Worm (Caenorhabditis elegans) whole organism, early embryonic: ENCODE measurements around the gene C32D5.10.

ENCODE experiments used
- B0310.2 ChIP-seq: sonication (generic microtip); optimal IDR thresholded peaks from 2 replicates; lab custom pipeline; 2016; ENCODE audit warnings: mild to moderate bottlenecking, missing genetic modification characterization, missing compliant biosample characterization
- F13C5.2 ChIP-seq: sonication (generic microtip); optimal IDR thresholded peaks from 2 replicates; lab custom pipeline; 2017; ENCODE audit warnings: mild to moderate bottlenecking, missing genetic modification characterization, inconsistent platforms, missing compliant biosample characterization
- aly-1 ChIP-seq: sonication (generic microtip); optimal IDR thresholded peaks from 2 replicates; lab custom pipeline; 2016; ENCODE audit warnings: missing genetic modification characterization, missing compliant biosample characterization
- ama-1 ChIP-seq: fragments of 150-350 bp; optimal IDR thresholded peaks from 2 replicates; lab custom pipeline; 2014
- ceh-13 ChIP-seq: fragments of 200-800 bp; sonication (Bioruptor generic); optimal IDR thresholded peaks from 2 replicates; lab custom pipeline; 2018; ENCODE audit warnings: mild to moderate bottlenecking, missing genetic modification characterization, missing compliant biosample characterization
- ceh-36 ChIP-seq: sonication (generic microtip); optimal IDR thresholded peaks from 2 replicates; lab custom pipeline; 2016; ENCODE audit warnings: missing genetic modification characterization, inconsistent platforms, missing compliant biosample characterization
- ets-7 ChIP-seq: sonication (generic microtip); optimal IDR thresholded peaks from 2 replicates; lab custom pipeline; 2016; ENCODE audit warnings: missing genotype, missing genetic modification characterization, missing compliant biosample characterization
- flt-1 ChIP-seq: fragments of 200-800 bp; sonication (Bioruptor generic); IDR thresholded peaks from 2 replicates; pipeline ENCODE4 v1.3.6; 2022; ENCODE audit warnings: missing genetic modification characterization, missing compliant biosample characterization
- hmbx-1 ChIP-seq: sonication (generic microtip); optimal IDR thresholded peaks from 2 replicates; lab custom pipeline; 2016; ENCODE audit warnings: mild to moderate bottlenecking, missing genetic modification characterization, missing compliant biosample characterization
- hmg-4 ChIP-seq: fragments of 200-800 bp; sonication (Bioruptor generic); optimal IDR thresholded peaks from 2 replicates; lab custom pipeline; 2018; ENCODE audit warnings: mild to moderate bottlenecking, missing genetic modification characterization, missing compliant biosample characterization
- hnd-1 ChIP-seq: sonication (generic microtip); optimal IDR thresholded peaks from 2 replicates; lab custom pipeline; 2016; ENCODE audit warnings: missing genetic modification characterization, missing compliant biosample characterization
- pes-1 ChIP-seq: fragments of 200-800 bp; sonication (Bioruptor generic); IDR thresholded peaks from 2 replicates; pipeline ENCODE4 v1.3.6; 2022; ENCODE audit warnings: missing genetic modification reagents, missing genetic modification characterization, missing compliant biosample characterization
- scrt-1 ChIP-seq: fragments of 200-800 bp; sonication (Bioruptor generic); IDR thresholded peaks from 2 replicates; pipeline ENCODE4 v1.3.6; 2022; ENCODE audit warnings: missing genetic modification characterization, missing compliant biosample characterization
- sea-1 ChIP-seq: fragments of 200-800 bp; sonication (Bioruptor generic); conservative IDR thresholded peaks from 2 replicates; pipeline ENCODE4 v1.3.6; 2022; ENCODE audit warnings: missing genetic modification characterization, missing compliant biosample characterization
- tbx-11 ChIP-seq: fragments of 200-800 bp; sonication (Bioruptor generic); IDR thresholded peaks from 2 replicates; pipeline ENCODE4 v1.3.6; 2022; ENCODE audit warnings: missing genetic modification characterization, missing compliant biosample characterization
- tbx-37 ChIP-seq: fragments of 200-800 bp; sonication (Bioruptor generic); conservative IDR thresholded peaks from 2 replicates; pipeline ENCODE4 v1.3.6; 2022; ENCODE audit warnings: missing genetic modification reagents, missing genetic modification characterization, missing compliant biosample characterization
- tra-4 ChIP-seq: sonication (generic microtip); optimal IDR thresholded peaks from 2 replicates; lab custom pipeline; 2017; ENCODE audit warnings: missing genetic modification characterization, missing compliant biosample characterization

The C32D5.10 gene

ce11 chrII:6339511-6339910 is 12.3 kb downstream of the C32D5.10 start:
- TF ChIP-seq pes-1 (GFP tag; lab: Robert Waterston, UW) = no peak
- no peak for TF ChIP-seq ceh-13 (GFP tag; lab: Kevin White, UChicago)
- TF ChIP-seq aly-1 (tag; lab: Kevin White, UChicago) = no peak

ce11 chrII:6335358-6335757 is 16.4 kb downstream of the C32D5.10 start, which contains the start of gene C32D5.14:
C32D5.14 (plus strand) TSS chrII:6335488.
- no peak for TF ChIP-seq tbx-11
- no peak for TF ChIP-seq flt-1 (GFP tag; lab: Robert Waterston, UW)
- no peak for TF ChIP-seq hmbx-1
- TF ChIP-seq ama-1 (lab: Kevin White, UChicago) = no peak
- no peak for TF ChIP-seq B0310.2 (tag; lab: Kevin White, UChicago)
- no peak for TF ChIP-seq ceh-13 (GFP tag; lab: Kevin White, UChicago)
- TF ChIP-seq hmg-4 (GFP tag; lab: Kevin White, UChicago) = no peak

DNA sequence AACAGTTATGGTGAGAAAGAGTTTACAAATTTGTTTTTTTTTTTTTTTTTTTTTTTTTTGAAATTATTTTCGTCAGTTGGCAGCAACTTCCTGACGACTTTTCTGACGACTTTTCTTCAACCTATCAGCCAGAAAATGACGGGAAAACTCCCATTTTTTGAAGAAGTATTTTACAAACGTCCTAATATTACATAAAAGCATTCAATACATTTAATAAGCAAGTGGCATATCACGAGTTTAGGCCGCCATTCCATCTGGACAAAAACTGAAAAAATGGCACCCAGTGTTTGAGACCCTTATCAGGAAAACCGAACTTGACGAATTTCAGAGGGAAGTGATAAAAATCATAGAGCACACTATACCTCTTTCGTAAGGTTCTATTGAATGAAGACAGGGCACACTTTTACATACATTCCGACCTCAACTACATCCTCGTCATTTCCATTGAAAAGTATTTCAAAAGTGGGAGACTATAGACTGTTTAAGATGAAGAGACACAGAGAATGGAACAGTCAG is 17.0 kb downstream of the C32D5.10 start:
- TF ChIP-seq F13C5.2 (no peak), B0310.2 (tag; lab: Kevin White, UChicago) (no peak), hmg-4 (GFP tag; lab: Kevin White, UChicago) (no peak), tbx-11 (no peak), sea-1 (no peak), tra-4 (tag; lab: Kevin White, UChicago) (no peak), hnd-1 (no peak)

- TF ChIP-seq hnd-1 = no peak
- no peak for TF ChIP-seq tbx-37 (GFP tag; lab: Robert Waterston, UW)
Measured at ce11 chrII:6333887-6334286, 17.9 kb downstream of the C32D5.10 start, which contains the start of gene ttc-39B. ttc-39B (minus strand) TSS chrII:6333987.

- TF ChIP-seq tra-4 (tag; lab: Kevin White, UChicago) (no peak), B0310.2 (tag; lab: Kevin White, UChicago) (no peak), ama-1 (lab: Kevin White, UChicago) (no peak), ceh-36 (tag; lab: Kevin White, UChicago) (peak; percentile 31), hmg-4 (GFP tag; lab: Kevin White, UChicago) (peak; percentile 82), pes-1 (GFP tag; lab: Robert Waterston, UW) (no peak), aly-1 (tag; lab: Kevin White, UChicago) (no peak), scrt-1 (no peak), F13C5.2 (peak; percentile 79), hmbx-1 (no peak), sea-1 (0 out of 2 replicates have a peak, but pooled peaks have one; percentile 20), flt-1 (GFP tag; lab: Robert Waterston, UW) (no peak)
Measured at ce11 chrII:6331222-6331830, 20.5 kb downstream of the C32D5.10 start, which contains the start of gene set-4. set-4 (minus strand) TSS chrII:6331341.

DNA sequence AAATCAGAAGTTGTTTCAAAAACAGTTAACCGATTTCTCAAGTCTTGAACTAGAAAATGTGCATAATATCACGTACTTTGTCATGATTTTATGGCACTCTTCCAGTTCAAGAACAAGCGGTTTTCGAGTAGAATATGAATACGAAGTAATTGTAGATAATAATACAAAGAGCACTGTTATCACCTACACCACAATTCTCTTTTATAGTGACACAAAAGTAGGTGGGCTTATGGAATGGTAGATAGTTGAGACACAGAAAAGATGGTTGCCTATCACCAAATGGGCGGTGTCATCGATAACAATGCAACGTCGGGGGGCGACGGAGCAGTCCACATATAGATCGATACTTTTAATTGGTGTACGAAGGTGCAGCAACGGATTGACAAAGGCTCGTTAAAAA is 23.1 kb downstream of the C32D5.10 start:
- TF ChIP-seq B0310.2 (tag; lab: Kevin White, UChicago) (no peak), ets-7 (no peak), tra-4 (tag; lab: Kevin White, UChicago) (no peak), flt-1 (GFP tag; lab: Robert Waterston, UW) (no peak), hnd-1 (no peak), ceh-36 (tag; lab: Kevin White, UChicago) (no peak), ceh-13 (GFP tag; lab: Kevin White, UChicago) (no peak), hmg-4 (GFP tag; lab: Kevin White, UChicago) (no peak)

DNA sequence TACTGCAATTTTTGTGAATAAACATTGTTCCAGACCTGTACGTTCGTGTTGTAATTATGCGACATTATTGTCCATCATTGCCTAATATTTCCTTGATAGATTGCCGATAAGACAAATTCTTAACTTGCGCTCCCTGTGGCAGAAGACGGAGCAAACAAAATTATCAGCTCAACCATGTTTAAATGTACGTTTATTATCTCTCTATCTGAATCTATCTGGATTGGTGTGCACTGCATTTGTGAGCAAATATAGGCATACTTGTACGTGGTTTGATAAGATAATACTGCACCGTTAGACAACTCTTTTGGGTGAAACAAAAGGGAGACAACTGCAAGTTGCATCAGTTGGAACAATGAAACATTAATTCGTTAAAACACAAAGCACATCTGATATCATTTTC is 24.5 kb downstream of the C32D5.10 start:
- TF ChIP-seq sea-1 = no peak
- no peak for TF ChIP-seq ets-7
- TF ChIP-seq ceh-36 (tag; lab: Kevin White, UChicago) = no peak
- TF ChIP-seq hmbx-1 = no peak
- no peak for TF ChIP-seq tra-4 (tag; lab: Kevin White, UChicago)
- TF ChIP-seq aly-1 (tag; lab: Kevin White, UChicago) = no peak
- no peak for TF ChIP-seq B0310.2 (tag; lab: Kevin White, UChicago)
- no peak for TF ChIP-seq hnd-1
- TF ChIP-seq ama-1 (lab: Kevin White, UChicago) = no peak
- TF ChIP-seq flt-1 (GFP tag; lab: Robert Waterston, UW) = no peak
- no peak for TF ChIP-seq tbx-37 (GFP tag; lab: Robert Waterston, UW)
- TF ChIP-seq ceh-13 (GFP tag; lab: Kevin White, UChicago) = no peak
- TF ChIP-seq scrt-1 = no peak
- no peak for TF ChIP-seq hmg-4 (GFP tag; lab: Kevin White, UChicago)
- TF ChIP-seq pes-1 (GFP tag; lab: Robert Waterston, UW) = no peak
- TF ChIP-seq tbx-11 = no peak

DNA sequence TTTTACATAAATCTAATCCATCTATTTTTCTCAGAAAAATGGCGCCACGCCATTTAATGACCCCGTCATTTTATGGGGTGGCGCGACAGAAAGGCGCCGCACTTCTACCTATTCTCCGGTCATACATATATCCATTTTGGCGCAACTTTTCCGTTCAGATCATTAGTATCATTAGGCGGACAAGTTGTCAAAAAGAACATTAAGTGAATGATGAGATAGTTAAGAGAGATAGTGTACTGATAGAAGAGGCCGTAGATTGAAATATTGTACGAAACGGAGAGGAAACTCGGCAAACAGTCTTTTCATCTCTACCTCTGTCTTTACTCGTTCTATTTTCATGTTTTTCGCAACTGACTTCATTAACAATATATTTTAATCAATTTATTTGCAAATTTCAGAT is 27.7 kb downstream of the C32D5.10 start, which contains the start of gene sma-6:
TSS of gene sma-6 (plus strand) at position 399 of the 400 bp plus-strand sequence.
- TF ChIP-seq pes-1 (GFP tag; lab: Robert Waterston, UW) (no peak), B0310.2 (tag; lab: Kevin White, UChicago) (no peak), scrt-1 (no peak), hmg-4 (GFP tag; lab: Kevin White, UChicago) (no peak), sea-1 (no peak), ets-7 (no peak), ceh-36 (tag; lab: Kevin White, UChicago) (no peak), ama-1 (lab: Kevin White, UChicago) (no peak), tbx-37 (GFP tag; lab: Robert Waterston, UW) (no peak), aly-1 (tag; lab: Kevin White, UChicago) (no peak), hnd-1 (no peak), hmbx-1 (no peak), tra-4 (tag; lab: Kevin White, UChicago) (no peak), F13C5.2 (no peak), tbx-11 (no peak), ceh-13 (GFP tag; lab: Kevin White, UChicago) (no peak)
